Worm (Caenorhabditis elegans) whole organism, midembryonic: Measurements from ENCODE around the gene scl-10.
A peak's percentile ranks its signal among the peaks of the same experiment; 100 is the strongest.

ENCODE experiments used
- cog-1 ChIP-seq: sonication (generic microtip); optimal IDR thresholded peaks from 2 replicates; lab custom pipeline; 2016; ENCODE audit warnings: missing genetic modification characterization, missing compliant biosample characterization
- flt-1 ChIP-seq: fragments of 200-800 bp; sonication (Bioruptor generic); IDR thresholded peaks from 2 replicates; pipeline ENCODE4 v1.3.6; 2022; ENCODE audit warnings: missing genetic modification characterization, missing compliant biosample characterization
- klf-2 ChIP-seq: fragments of 200-800 bp; sonication (Bioruptor generic); conservative IDR thresholded peaks from 2 replicates; pipeline ENCODE4 v1.3.6; 2022; ENCODE audit warnings: missing genetic modification reagents, missing genetic modification characterization, missing compliant biosample characterization
- tab-1 ChIP-seq: fragments of 200-800 bp; sonication (Bioruptor generic); IDR thresholded peaks from 2 replicates; pipeline ENCODE4 v1.3.6; 2022; ENCODE audit warnings: missing genetic modification characterization, missing compliant biosample characterization
- ztf-23 ChIP-seq: fragments of 200-800 bp; sonication (Bioruptor generic); IDR thresholded peaks from 2 replicates; pipeline ENCODE4 v1.3.6; 2022; ENCODE audit warnings: missing genetic modification reagents, missing genetic modification characterization, missing compliant biosample characterization
- ztf-29 ChIP-seq: fragments of 200-800 bp; sonication (Bioruptor generic); IDR thresholded peaks from 2 replicates; pipeline ENCODE4 v1.3.6; 2022; ENCODE audit warnings: missing genetic modification reagents, missing genetic modification characterization, missing compliant biosample characterization

- TF ChIP-seq cog-1 (tag; lab: Kevin White, UChicago), result peak; percentile 46
- no peak for TF ChIP-seq ztf-29 (GFP tag; lab: Robert Waterston, UW)
- TF ChIP-seq klf-2 (GFP tag; lab: Robert Waterston, UW), result no peak
- no peak; the same call in 1 of the 2 replicates for TF ChIP-seq ztf-23 (GFP tag; lab: Robert Waterston, UW)
- TF ChIP-seq flt-1 (GFP tag; lab: Robert Waterston, UW), result 0 out of 2 replicates have a peak, but pooled peaks have one; percentile 3
- 0 out of 2 replicates have a peak, but pooled peaks have one; percentile 49 for TF ChIP-seq tab-1
These were observed 18.4 kb upstream of the scl-10 start for ce11 chrIV:13029674-13030466.
